Fruit fly (Drosophila melanogaster) whole organism, embryonic: Measurements from ENCODE around the gene CG4393.

Experiments
- BtbVII ChIP-seq: fragments of 200-800 bp; sonication (Bioruptor generic); optimal IDR thresholded peaks from 3 replicates; lab custom pipeline; 2017; ENCODE audit warnings: missing biosample characterization, mild to moderate bottlenecking, missing genetic modification characterization
- CG17612 ChIP-seq: fragments of 200-800 bp; sonication (Bioruptor generic); IDR thresholded peaks from 2 replicates; pipeline ENCODE4 v1.3.6; 2022; ENCODE audit warnings: missing biosample characterization, missing genetic modification characterization
- Dfd ChIP-seq, 2 experiments: fragments of >200 bp; optimal IDR thresholded peaks; 2 replicates each; lab custom pipeline; 2017; ENCODE audit warnings: missing biosample characterization in 2 of 2, missing genetic modification characterization in 2 of 2
- ERR ChIP-seq: fragments of 200-800 bp; sonication (Bioruptor generic); optimal IDR thresholded peaks from 2 replicates; lab custom pipeline; 2016; ENCODE audit warnings: missing biosample characterization, missing genetic modification characterization
- HLH54F ChIP-seq: fragments of 200-800 bp; sonication (Bioruptor generic); optimal IDR thresholded peaks from 3 replicates; lab custom pipeline; 2016; ENCODE audit warnings: missing biosample characterization, missing genetic modification characterization
- Spps ChIP-seq: fragments of 200-800 bp; sonication (Bioruptor generic); optimal IDR thresholded peaks from 2 replicates; lab custom pipeline; 2018; ENCODE audit warnings: missing biosample characterization, mild to moderate bottlenecking, missing genetic modification characterization
- Sry-β ChIP-seq: fragments of 200-800 bp; sonication (Bioruptor generic); optimal IDR thresholded peaks from 2 replicates; lab custom pipeline; 2018; ENCODE audit warnings: missing biosample characterization, mild to moderate bottlenecking, missing genetic modification characterization, moderate library complexity
- grau ChIP-seq: fragments of 200-800 bp; optimal IDR thresholded peaks from 3 replicates; lab custom pipeline; 2019; ENCODE audit warnings: missing biosample characterization, mild to moderate bottlenecking, missing genetic modification characterization, moderate library complexity
- her ChIP-seq: fragments of 200-800 bp; sonication (Bioruptor generic); optimal IDR thresholded peaks from 2 replicates; lab custom pipeline; 2016; ENCODE audit warnings: missing biosample characterization, missing genetic modification characterization
- mam ChIP-seq: fragments of 200-800 bp; sonication (Bioruptor generic); optimal IDR thresholded peaks from 3 replicates; lab custom pipeline; 2016; ENCODE audit warnings: missing biosample characterization, missing genetic modification characterization
- ttk ChIP-seq: fragments of 200-800 bp; sonication (Bioruptor generic); IDR thresholded peaks from 2 replicates; pipeline ENCODE4 v2.1.2; 2022; ENCODE audit warnings: missing biosample characterization, missing genetic modification characterization
- vnd ChIP-seq: fragments of 200-800 bp; sonication (Bioruptor generic); IDR thresholded peaks from 3 replicates; pipeline ENCODE4 v1.3.6; 2022; ENCODE audit warnings: missing biosample characterization, missing genetic modification characterization; ENCODE audit not compliant: partially characterized antibody

DNA sequence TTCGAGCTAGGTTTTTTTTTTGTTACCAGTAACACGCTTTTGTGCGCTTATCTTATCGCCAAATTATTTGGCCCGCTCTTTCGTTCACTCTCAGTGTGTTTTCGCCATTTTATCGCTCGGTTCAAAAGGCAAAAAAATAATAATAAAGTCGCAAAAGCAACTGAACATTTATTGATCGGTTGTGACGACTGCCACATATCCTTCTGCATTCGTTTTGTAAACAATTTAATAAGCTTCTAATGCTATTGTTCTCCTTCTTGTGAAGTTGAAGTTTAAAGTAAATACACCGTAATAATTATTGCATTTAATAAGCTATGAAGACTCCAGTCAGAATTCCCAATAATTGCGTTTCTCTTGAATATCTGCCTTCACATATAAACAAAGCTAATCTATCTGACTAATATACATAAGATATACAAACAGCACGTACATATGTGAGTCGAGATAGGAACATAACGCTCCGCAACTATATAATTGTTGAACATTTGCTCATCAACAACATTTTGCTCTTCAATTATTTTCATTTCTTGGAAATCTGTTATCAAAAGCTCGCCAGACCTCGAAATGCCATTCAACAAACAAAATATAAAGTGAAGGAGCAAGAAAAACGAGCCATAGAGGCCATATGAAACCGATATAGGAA lies 47.3 kb downstream of the CG4393 start:
- TF ChIP-seq Spps (tag; lab: Kevin White, UChicago) (no peak), her (GFP tag; lab: Kevin White, UChicago) (no peak), grau (tag; lab: Kevin White, UChicago) (peak; percentile 26), CG17612 (GFP tag; lab: Robert Waterston, UW) (no peak), Dfd (GFP tag; optimal IDR thresholded peaks at IDR 0.05; lab: Kevin White, UChicago) (no peak), BtbVII (GFP tag; lab: Kevin White, UChicago) (no peak), HLH54F (GFP tag; lab: Kevin White, UChicago) (peak; percentile 25), ttk (no peak), vnd (GFP tag; lab: Robert Waterston, UW) (no peak), ERR (GFP tag; lab: Kevin White, UChicago) (no peak), mam (GFP tag; lab: Kevin White, UChicago) (peak; percentile 25), Sry-β (GFP tag; lab: Kevin White, UChicago) (no peak)
